Worm (Caenorhabditis elegans) whole organism, midembryonic: Measurements from ENCODE around the gene srsx-5.

ENCODE experiments used
- T22C8.4 ChIP-seq: fragments of 200-800 bp; sonication (Bioruptor generic); IDR thresholded peaks from 2 replicates; pipeline ENCODE4 v1.3.6; 2022; ENCODE audit warnings: missing genetic modification characterization, missing compliant biosample characterization
- cog-1 ChIP-seq: sonication (generic microtip); optimal IDR thresholded peaks from 2 replicates; lab custom pipeline; 2016; ENCODE audit warnings: missing genetic modification characterization, missing compliant biosample characterization
- flt-1 ChIP-seq: fragments of 200-800 bp; sonication (Bioruptor generic); IDR thresholded peaks from 2 replicates; pipeline ENCODE4 v1.3.6; 2022; ENCODE audit warnings: missing genetic modification characterization, missing compliant biosample characterization
- klf-2 ChIP-seq: fragments of 200-800 bp; sonication (Bioruptor generic); conservative IDR thresholded peaks from 2 replicates; pipeline ENCODE4 v1.3.6; 2022; ENCODE audit warnings: missing genetic modification reagents, missing genetic modification characterization, missing compliant biosample characterization
- med-1 ChIP-seq: sonication (generic microtip); optimal IDR thresholded peaks from 2 replicates; lab custom pipeline; 2017; ENCODE audit warnings: missing genetic modification characterization, mild to moderate bottlenecking, missing compliant biosample characterization, antibody characterized with exemption, missing genetic modification reagents; ENCODE audit not compliant: insufficient read depth
- ref-1 ChIP-seq: fragments of 200-800 bp; sonication (Bioruptor generic); conservative IDR thresholded peaks from 2 replicates; pipeline ENCODE4 v1.3.6; 2022; ENCODE audit warnings: missing genetic modification reagents, missing genetic modification characterization, missing compliant biosample characterization
- tab-1 ChIP-seq: fragments of 200-800 bp; sonication (Bioruptor generic); IDR thresholded peaks from 2 replicates; pipeline ENCODE4 v1.3.6; 2022; ENCODE audit warnings: missing genetic modification characterization, missing compliant biosample characterization
- ztf-23 ChIP-seq: fragments of 200-800 bp; sonication (Bioruptor generic); IDR thresholded peaks from 2 replicates; pipeline ENCODE4 v1.3.6; 2022; ENCODE audit warnings: missing genetic modification reagents, missing genetic modification characterization, missing compliant biosample characterization
- ztf-29 ChIP-seq: fragments of 200-800 bp; sonication (Bioruptor generic); IDR thresholded peaks from 2 replicates; pipeline ENCODE4 v1.3.6; 2022; ENCODE audit warnings: missing genetic modification reagents, missing genetic modification characterization, missing compliant biosample characterization

The srsx-5 gene

ce11 chrV:7928660-7929059 lies at the start of gene srsx-5:
TSS of gene srsx-5 (plus strand) at chrV:7928960.
- no peak for TF ChIP-seq ref-1
- TF ChIP-seq tab-1 (GFP tag; lab: Robert Waterston, UW), result no peak
- TF ChIP-seq T22C8.4 (GFP tag; lab: Robert Waterston, UW), result no peak
- no peak for TF ChIP-seq ztf-23 (GFP tag; lab: Robert Waterston, UW)
- TF ChIP-seq ztf-29 (GFP tag; lab: Robert Waterston, UW), result no peak
- TF ChIP-seq med-1 (GFP tag; lab: Kevin White, UChicago), result no peak
- no peak for TF ChIP-seq flt-1
- no peak for TF ChIP-seq klf-2 (GFP tag; lab: Robert Waterston, UW)
- no peak for TF ChIP-seq cog-1 (tag; lab: Kevin White, UChicago)

ce11 chrV:7884441-7884840 lies 44.3 kb upstream of the srsx-5 start:
- TF ChIP-seq med-1 (GFP tag; lab: Kevin White, UChicago), result no peak
- TF ChIP-seq ztf-23 (GFP tag; lab: Robert Waterston, UW), result no peak
- TF ChIP-seq T22C8.4 (GFP tag; lab: Robert Waterston, UW), result no peak
- TF ChIP-seq klf-2 (GFP tag; lab: Robert Waterston, UW), result no peak
- TF ChIP-seq ref-1, result no peak
- TF ChIP-seq flt-1, result no peak
- TF ChIP-seq ztf-29 (GFP tag; lab: Robert Waterston, UW), result no peak
- TF ChIP-seq cog-1 (tag; lab: Kevin White, UChicago), result no peak
- TF ChIP-seq tab-1 (GFP tag; lab: Robert Waterston, UW), result no peak

ce11 chrV:7888036-7888435 lies 40.7 kb upstream of the srsx-5 start:
- no peak for TF ChIP-seq ztf-29 (GFP tag; lab: Robert Waterston, UW)

ce11 chrV:7891230-7891629 lies 37.5 kb upstream of the srsx-5 start, which contains the start of gene F40A3.1:
TSS of gene F40A3.1 (plus strand) at chrV:7891530.
- TF ChIP-seq ztf-29 (GFP tag; lab: Robert Waterston, UW) (no peak), ref-1 (no peak), klf-2 (GFP tag; lab: Robert Waterston, UW) (no peak), T22C8.4 (GFP tag; lab: Robert Waterston, UW) (no peak), med-1 (GFP tag; lab: Kevin White, UChicago) (no peak), flt-1 (no peak), tab-1 (GFP tag; lab: Robert Waterston, UW) (no peak), ztf-23 (GFP tag; lab: Robert Waterston, UW) (no peak), cog-1 (tag; lab: Kevin White, UChicago) (no peak)

DNA sequence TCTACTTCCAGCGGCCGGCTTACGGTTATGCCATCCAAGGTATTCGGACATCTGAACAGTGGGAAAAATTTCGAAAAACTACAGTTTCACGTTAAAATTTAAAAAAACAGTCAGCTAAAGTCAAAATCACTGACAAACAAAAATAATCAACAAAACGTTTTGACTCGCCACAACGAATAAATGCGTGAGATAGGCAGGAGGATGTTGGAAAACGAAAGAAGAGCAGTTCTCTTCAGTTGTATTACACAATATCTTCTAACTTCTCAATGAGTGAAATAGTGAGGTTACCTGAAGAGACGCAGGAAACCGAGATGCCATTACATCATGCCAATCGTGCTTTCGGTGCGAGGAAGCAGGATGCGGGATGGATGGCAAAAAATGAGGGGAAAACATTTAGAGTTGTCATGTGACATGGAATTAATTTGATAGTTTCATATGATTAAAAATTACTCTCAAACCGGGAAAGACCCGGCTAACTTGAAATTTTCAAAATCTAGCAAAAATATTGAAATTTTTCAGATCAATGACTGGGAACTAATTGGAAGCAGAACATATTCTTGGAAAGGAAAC lies 34.9 kb upstream of the srsx-5 start, which contains the start of gene F40A3.6:
Gene F40A3.6 (minus strand): TSS at position 51 of the 570 bp plus-strand sequence.
- TF ChIP-seq med-1 (GFP tag; lab: Kevin White, UChicago) (no peak), tab-1 (GFP tag; lab: Robert Waterston, UW) (no peak), ztf-29 (GFP tag; lab: Robert Waterston, UW) (no peak), T22C8.4 (GFP tag; lab: Robert Waterston, UW) (no peak)

DNA sequence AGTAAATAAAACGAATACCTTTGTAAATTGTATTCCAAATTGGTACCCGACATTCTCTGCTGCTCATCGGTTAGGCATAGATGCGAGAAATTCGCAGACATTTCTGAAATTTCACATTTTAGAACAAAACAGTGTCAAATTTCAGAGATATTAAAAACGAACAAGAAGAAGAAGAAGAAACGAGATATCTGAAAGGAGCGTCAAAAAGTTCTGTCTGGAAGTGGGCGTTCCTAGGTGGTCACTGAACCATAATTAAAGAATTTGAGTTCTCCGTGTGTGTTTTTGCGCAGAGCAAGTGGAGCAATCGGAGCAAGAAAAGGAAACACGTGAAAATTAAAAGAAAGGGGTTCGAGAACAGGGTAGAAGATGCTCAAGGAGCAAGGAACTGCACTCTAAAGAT lies 29.0 kb upstream of the srsx-5 start, which contains the start of gene F40A3.7:
Gene F40A3.7 (minus strand): TSS at position 101 of the 400 bp plus-strand sequence.
- TF ChIP-seq flt-1 (no peak), ztf-23 (GFP tag; lab: Robert Waterston, UW) (no peak), tab-1 (GFP tag; lab: Robert Waterston, UW) (no peak), cog-1 (tag; lab: Kevin White, UChicago) (no peak), med-1 (GFP tag; lab: Kevin White, UChicago) (no peak), ref-1 (no peak), klf-2 (GFP tag; lab: Robert Waterston, UW) (no peak), T22C8.4 (GFP tag; lab: Robert Waterston, UW) (no peak), ztf-29 (GFP tag; lab: Robert Waterston, UW) (no peak)

- TF ChIP-seq flt-1, result no peak
- TF ChIP-seq T22C8.4 (GFP tag; lab: Robert Waterston, UW), result no peak
- no peak for TF ChIP-seq ref-1
- no peak for TF ChIP-seq tab-1 (GFP tag; lab: Robert Waterston, UW)
- no peak for TF ChIP-seq ztf-29 (GFP tag; lab: Robert Waterston, UW)
- TF ChIP-seq ztf-23 (GFP tag; lab: Robert Waterston, UW), result no peak
Measured at ce11 chrV:7901222-7901621, 27.5 kb upstream of the srsx-5 start.

- no peak for TF ChIP-seq ztf-29 (GFP tag; lab: Robert Waterston, UW)
- no peak for TF ChIP-seq T22C8.4 (GFP tag; lab: Robert Waterston, UW)
- TF ChIP-seq tab-1 (GFP tag; lab: Robert Waterston, UW), result no peak
- no peak for TF ChIP-seq klf-2 (GFP tag; lab: Robert Waterston, UW)
- no peak for TF ChIP-seq ztf-23 (GFP tag; lab: Robert Waterston, UW)
- no peak for TF ChIP-seq flt-1
- TF ChIP-seq cog-1 (tag; lab: Kevin White, UChicago), result no peak
- TF ChIP-seq ref-1, result no peak
- TF ChIP-seq med-1 (GFP tag; lab: Kevin White, UChicago), result no peak
Measured at ce11 chrV:7904389-7904788, 24.4 kb upstream of the srsx-5 start.

DNA sequence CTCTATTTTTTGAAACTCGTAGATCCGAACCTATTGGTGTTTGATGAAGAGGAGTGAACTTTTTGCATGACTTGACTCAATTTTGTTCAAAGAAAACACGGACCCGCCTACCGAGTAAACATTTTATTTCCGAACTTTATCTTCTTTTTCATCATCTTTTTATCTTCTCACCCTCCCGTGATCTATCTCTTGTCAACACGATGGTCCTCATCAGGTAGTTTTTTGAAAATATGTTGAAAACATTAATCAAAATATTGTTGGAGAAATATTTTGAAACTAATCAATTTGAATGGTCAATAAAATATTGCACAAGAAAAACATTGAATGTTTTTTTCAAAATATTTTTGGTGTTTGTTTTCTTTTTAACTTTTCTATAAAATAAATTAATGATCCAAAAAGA lies 20.3 kb upstream of the srsx-5 start:
- TF ChIP-seq klf-2 (GFP tag; lab: Robert Waterston, UW) (no peak), T22C8.4 (GFP tag; lab: Robert Waterston, UW) (no peak), tab-1 (GFP tag; lab: Robert Waterston, UW) (no peak), flt-1 (no peak), ref-1 (no peak), ztf-29 (GFP tag; lab: Robert Waterston, UW) (no peak)

DNA sequence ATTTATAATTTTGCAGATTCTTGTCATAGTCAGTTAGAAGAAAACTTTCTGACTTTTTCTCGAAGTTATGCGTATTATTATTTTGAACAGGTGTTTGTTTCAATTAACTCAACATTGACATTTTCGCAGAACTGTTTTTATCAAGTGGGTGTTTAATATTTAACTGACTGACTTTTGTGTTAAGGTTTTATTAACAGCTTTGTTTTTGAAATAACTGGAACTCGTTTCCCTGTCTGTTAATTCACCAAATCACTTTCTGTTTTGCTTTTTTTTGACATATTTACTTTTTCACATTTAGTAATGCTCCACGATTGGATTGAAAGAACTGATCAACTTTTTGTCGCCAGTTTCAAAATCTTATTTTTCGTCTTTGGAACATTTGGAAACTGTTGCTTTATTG lies 3.3 kb upstream of the srsx-5 start, which contains the start of gene srsx-7:
Gene srsx-7 (plus strand): TSS at position 301 of the 400 bp plus-strand sequence.
- TF ChIP-seq med-1 (GFP tag; lab: Kevin White, UChicago) (no peak), ztf-29 (GFP tag; lab: Robert Waterston, UW) (no peak), cog-1 (tag; lab: Kevin White, UChicago) (no peak), T22C8.4 (GFP tag; lab: Robert Waterston, UW) (no peak), ztf-23 (GFP tag; lab: Robert Waterston, UW) (no peak), tab-1 (GFP tag; lab: Robert Waterston, UW) (no peak), klf-2 (GFP tag; lab: Robert Waterston, UW) (no peak)
